Fruit fly (Drosophila melanogaster) whole organism, pupa: ENCODE measurements around the gene Gr2a.

Experiments used
- CG10348 ChIP-seq: fragments of 200-800 bp; sonication (Bioruptor generic); IDR thresholded peaks from 2 replicates; pipeline ENCODE4 v1.3.6; 2022; ENCODE audit warnings: missing biosample characterization, missing genetic modification characterization
- CG12605 ChIP-seq: fragments of 200-800 bp; sonication (Bioruptor generic); IDR thresholded peaks from 2 replicates; pipeline ENCODE4 v1.3.6; 2022; ENCODE audit warnings: missing biosample characterization, missing genetic modification characterization
- CG13204 ChIP-seq: fragments of 200-800 bp; sonication (Bioruptor generic); optimal IDR thresholded peaks from 2 replicates; lab custom pipeline; 2018; ENCODE audit warnings: missing biosample characterization, mild to moderate bottlenecking, missing genetic modification characterization, moderate library complexity
- CG32121 ChIP-seq: fragments of 200-800 bp; sonication (Bioruptor generic); IDR thresholded peaks from 2 replicates; pipeline ENCODE4 v1.3.6; 2022; ENCODE audit warnings: missing biosample characterization, missing genetic modification characterization
- CG34367 ChIP-seq: fragments of 200-800 bp; sonication (Bioruptor generic); optimal IDR thresholded peaks from 2 replicates; lab custom pipeline; 2018; ENCODE audit warnings: missing biosample characterization, mild to moderate bottlenecking, missing genetic modification characterization
- CG8159 ChIP-seq: fragments of 200-800 bp; sonication (Bioruptor generic); optimal IDR thresholded peaks from 3 replicates; lab custom pipeline; 2018; ENCODE audit warnings: missing biosample characterization, mild to moderate bottlenecking, missing genetic modification characterization, moderate library complexity
- CG8301 ChIP-seq: fragments of 200-800 bp; sonication (Bioruptor generic); optimal IDR thresholded peaks from 2 replicates; lab custom pipeline; 2018; ENCODE audit warnings: missing biosample characterization, mild to moderate bottlenecking, missing genetic modification characterization
- EcR ChIP-seq: fragments of 200-800 bp; sonication (Bioruptor generic); optimal IDR thresholded peaks from 3 replicates; lab custom pipeline; 2019; ENCODE audit warnings: missing biosample characterization, missing genetic modification characterization, mild to moderate bottlenecking, moderate library complexity, missing genetic modification reagents

- no peak for TF ChIP-seq CG8301 (tag; lab: Kevin White, UChicago)
- TF ChIP-seq CG10348 (GFP tag; lab: Robert Waterston, UW): no peak
- TF ChIP-seq CG34367: no peak
- TF ChIP-seq CG32121 (GFP tag; lab: Robert Waterston, UW): no peak
- TF ChIP-seq EcR (GFP tag; lab: Kevin White, UChicago): no peak
- no peak for TF ChIP-seq CG12605 (GFP tag; lab: Robert Waterston, UW)
- no peak for TF ChIP-seq CG8159
- no peak for TF ChIP-seq CG13204 (GFP tag; lab: Kevin White, UChicago)
These were observed at the start of gene Gr2a for dm6 chrX:1452130-1452529.
